Worm (Caenorhabditis elegans) whole organism, L2 larva: ENCODE results near the gene Y45F10C.6.
"Not testable (repeated sequence)": the region's sequence is repeated elsewhere in the genome, so short reads cannot be mapped to it uniquely, and the experiment has no call there.

ENCODE experiments used
- R02D3.7 ChIP-seq: fragments of 150-350 bp; optimal IDR thresholded peaks from 2 replicates; lab custom pipeline; 2014; ENCODE audit warnings: missing biosample characterization, missing genetic modification characterization
- egl-27 ChIP-seq: sonication (generic microtip); optimal IDR thresholded peaks from 3 replicates; lab custom pipeline; 2017; ENCODE audit warnings: missing biosample characterization, missing genetic modification reagents, missing genetic modification characterization
- fos-1 ChIP-seq: fragments of 150-350 bp; optimal IDR thresholded peaks from 2 replicates; lab custom pipeline; 2014; ENCODE audit warnings: missing biosample characterization, missing genetic modification characterization
- lin-11 ChIP-seq: fragments of 150-350 bp; sonication (generic microtip); optimal IDR thresholded peaks from 2 replicates; lab custom pipeline; 2014; ENCODE audit warnings: missing biosample characterization, missing genetic modification characterization, inconsistent platforms, mixed read lengths
- nhr-12 ChIP-seq: fragments of 150-350 bp; optimal IDR thresholded peaks from 2 replicates; lab custom pipeline; 2014; ENCODE audit warnings: missing biosample characterization, missing genetic modification characterization
- nhr-21 ChIP-seq: fragments of 150-350 bp; optimal IDR thresholded peaks from 2 replicates; lab custom pipeline; 2014; ENCODE audit warnings: missing biosample characterization, missing genetic modification characterization
- skn-1 ChIP-seq: sonication (generic microtip); optimal IDR thresholded peaks from 2 replicates; lab custom pipeline; 2017; ENCODE audit warnings: missing biosample characterization, missing genetic modification characterization
- unc-62 ChIP-seq: fragments of 150-350 bp; optimal IDR thresholded peaks from 2 replicates; lab custom pipeline; 2014; ENCODE audit warnings: missing biosample characterization, missing genetic modification reagents, missing genetic modification characterization

ce11 chrIV:13652023-13652422, at the start of gene Y45F10C.6:
- not testable (repeated sequence) for TF ChIP-seq fos-1 (tag; lab: Kevin White, UChicago); unc-62 (GFP tag; lab: Kevin White, UChicago); egl-27 (tag; lab: Kevin White, UChicago); skn-1 (tag; lab: Kevin White, UChicago); nhr-21 (tag; lab: Kevin White, UChicago); lin-11 (tag; lab: Kevin White, UChicago); nhr-12; R02D3.7 (tag; lab: Kevin White, UChicago)
